Worm (Caenorhabditis elegans) whole organism, L3 larva: ENCODE data around the gene ZK742.4.

Source experiments
- R02D3.7 ChIP-seq: fragments of 150-350 bp; optimal IDR thresholded peaks from 2 replicates; lab custom pipeline; 2014; ENCODE audit warnings: missing biosample characterization, missing genetic modification characterization
- ZK546.5 ChIP-seq: sonication (generic microtip); optimal IDR thresholded peaks from 2 replicates; lab custom pipeline; 2017; ENCODE audit warnings: missing biosample characterization, missing genetic modification characterization
- aly-2 ChIP-seq: fragments of 150-350 bp; optimal IDR thresholded peaks from 2 replicates; lab custom pipeline; 2014; ENCODE audit warnings: missing biosample characterization, missing genetic modification characterization
- ama-1 ChIP-seq: fragments of 150-350 bp; optimal IDR thresholded peaks from 2 replicates; lab custom pipeline; 2018
- ceh-16 ChIP-seq: sonication (generic microtip); optimal IDR thresholded peaks from 2 replicates; lab custom pipeline; 2017; ENCODE audit warnings: missing biosample characterization, missing genetic modification characterization
- ceh-28 ChIP-seq: fragments of 150-350 bp; optimal IDR thresholded peaks from 2 replicates; lab custom pipeline; 2014; ENCODE audit warnings: missing biosample characterization, missing genetic modification reagents, missing genetic modification characterization
- daf-12 ChIP-seq: fragments of 150-350 bp; optimal IDR thresholded peaks from 2 replicates; lab custom pipeline; 2014; ENCODE audit warnings: missing biosample characterization, missing genetic modification reagents, missing genetic modification characterization
- egl-5 ChIP-seq: fragments of 150-350 bp; optimal IDR thresholded peaks from 2 replicates; lab custom pipeline; 2017; ENCODE audit warnings: missing biosample characterization, missing genetic modification reagents, missing genetic modification characterization, inconsistent platforms
- elt-1 ChIP-seq: fragments of 150-350 bp; optimal IDR thresholded peaks from 2 replicates; lab custom pipeline; 2014; ENCODE audit warnings: missing biosample characterization, missing genetic modification characterization
- elt-2 ChIP-seq: sonication (generic microtip); optimal IDR thresholded peaks from 2 replicates; lab custom pipeline; 2016; ENCODE audit warnings: missing genetic modification reagents, mild to moderate bottlenecking, missing genetic modification characterization, missing compliant biosample characterization
- elt-3 ChIP-seq, 3 experiments: fragments of 150-350 bp in 1 of 3; sonication (generic microtip) in 2 of 3; optimal IDR thresholded peaks; 2 replicates in 2 of 3; 4 replicates in 1 of 3; lab custom pipeline; 2014 to 2017; ENCODE audit warnings: missing biosample characterization in 3 of 3, missing genetic modification characterization in 3 of 3
- eor-1 ChIP-seq, 2 experiments: fragments of 150-350 bp; optimal IDR thresholded peaks; 2 replicates each; lab custom pipeline; 2014 to 2018; ENCODE audit warnings: missing biosample characterization in 2 of 2, missing genetic modification characterization in 2 of 2
- fkh-10 ChIP-seq: sonication (generic microtip); optimal IDR thresholded peaks from 2 replicates; lab custom pipeline; 2017; ENCODE audit warnings: missing biosample characterization, missing genetic modification reagents, missing genetic modification characterization
- fkh-2 ChIP-seq: fragments of 150-350 bp; optimal IDR thresholded peaks from 2 replicates; lab custom pipeline; 2014; ENCODE audit warnings: missing biosample characterization, missing genetic modification reagents, missing genetic modification characterization
- hmg-11 ChIP-seq: sonication (generic microtip); optimal IDR thresholded peaks from 2 replicates; lab custom pipeline; 2016; ENCODE audit warnings: missing genetic modification characterization, missing compliant biosample characterization
- jun-1 ChIP-seq: fragments of 150-350 bp; optimal IDR thresholded peaks from 2 replicates; lab custom pipeline; 2014; ENCODE audit warnings: missing biosample characterization, missing genetic modification reagents, missing genetic modification characterization
- lin-15B ChIP-seq: fragments of 150-350 bp; optimal IDR thresholded peaks from 2 replicates; lab custom pipeline; 2014; ENCODE audit warnings: missing biosample characterization, missing genetic modification characterization
- lin-39 ChIP-seq: fragments of 150-350 bp; optimal IDR thresholded peaks from 2 replicates; lab custom pipeline; 2018; ENCODE audit warnings: missing biosample characterization, missing genetic modification reagents, missing genetic modification characterization
- lsy-12 ChIP-seq: sonication (generic microtip); optimal IDR thresholded peaks from 2 replicates; lab custom pipeline; 2016; ENCODE audit warnings: mild to moderate bottlenecking, missing genetic modification characterization, missing compliant biosample characterization
- mdl-1 ChIP-seq: fragments of 150-350 bp; optimal IDR thresholded peaks from 2 replicates; lab custom pipeline; 2014; ENCODE audit warnings: missing biosample characterization, missing genetic modification characterization
- mml-1 ChIP-seq: fragments of 150-350 bp; sonication (generic microtip); optimal IDR thresholded peaks from 3 replicates; lab custom pipeline; 2014; ENCODE audit warnings: missing biosample characterization, missing genetic modification characterization
- nfya-1 ChIP-seq: sonication (generic microtip); optimal IDR thresholded peaks from 2 replicates; lab custom pipeline; 2017; ENCODE audit warnings: missing genetic modification characterization, mild to moderate bottlenecking, missing compliant biosample characterization, antibody characterized with exemption, moderate library complexity; ENCODE audit not compliant: insufficient read depth
- nhr-11 ChIP-seq: fragments of 150-350 bp; optimal IDR thresholded peaks from 2 replicates; lab custom pipeline; 2014; ENCODE audit warnings: missing biosample characterization, missing genetic modification characterization
- nhr-12 ChIP-seq: fragments of 150-350 bp; optimal IDR thresholded peaks from 2 replicates; lab custom pipeline; 2014; ENCODE audit warnings: missing biosample characterization, missing genetic modification characterization
- nhr-23 ChIP-seq: fragments of 150-350 bp; optimal IDR thresholded peaks from 2 replicates; lab custom pipeline; 2014; ENCODE audit warnings: missing biosample characterization, missing genetic modification reagents, missing genetic modification characterization
- nhr-25 ChIP-seq: sonication (generic microtip); optimal IDR thresholded peaks from 2 replicates; lab custom pipeline; 2017; ENCODE audit warnings: missing biosample characterization, missing genetic modification characterization
- nhr-28 ChIP-seq: fragments of 150-350 bp; optimal IDR thresholded peaks from 2 replicates; lab custom pipeline; 2014; ENCODE audit warnings: missing biosample characterization, missing genetic modification characterization
- nhr-76 ChIP-seq: fragments of 150-350 bp; sonication (generic microtip); optimal IDR thresholded peaks from 5 replicates; lab custom pipeline; 2014; ENCODE audit warnings: missing biosample characterization, missing genetic modification characterization
- nhr-77 ChIP-seq: fragments of 150-350 bp; optimal IDR thresholded peaks from 2 replicates; lab custom pipeline; 2014; ENCODE audit warnings: missing biosample characterization, missing genetic modification characterization
- pha-4 ChIP-seq: fragments of 150-350 bp; optimal IDR thresholded peaks from 2 replicates; lab custom pipeline; 2014; ENCODE audit warnings: missing biosample characterization, missing genetic modification reagents, missing genetic modification characterization
- sea-2 ChIP-seq: fragments of 150-350 bp; sonication (generic microtip); optimal IDR thresholded peaks from 4 replicates; lab custom pipeline; 2014; ENCODE audit warnings: missing biosample characterization, missing genetic modification reagents, missing genetic modification characterization
- snpc-4 ChIP-seq: fragments of 150-350 bp; optimal IDR thresholded peaks from 2 replicates; lab custom pipeline; 2014; ENCODE audit warnings: missing biosample characterization, missing genetic modification characterization
- tbx-2 ChIP-seq: sonication (generic microtip); optimal IDR thresholded peaks from 2 replicates; lab custom pipeline; 2016; ENCODE audit warnings: mild to moderate bottlenecking, missing genetic modification characterization, missing compliant biosample characterization
- zag-1 ChIP-seq: fragments of 150-350 bp; optimal IDR thresholded peaks from 2 replicates; lab custom pipeline; 2014; ENCODE audit warnings: missing biosample characterization, missing genetic modification characterization
- ztf-4 ChIP-seq: fragments of 150-350 bp; optimal IDR thresholded peaks from 2 replicates; lab custom pipeline; 2014; ENCODE audit warnings: missing biosample characterization, missing genetic modification characterization

ZK742.4 gene

DNA sequence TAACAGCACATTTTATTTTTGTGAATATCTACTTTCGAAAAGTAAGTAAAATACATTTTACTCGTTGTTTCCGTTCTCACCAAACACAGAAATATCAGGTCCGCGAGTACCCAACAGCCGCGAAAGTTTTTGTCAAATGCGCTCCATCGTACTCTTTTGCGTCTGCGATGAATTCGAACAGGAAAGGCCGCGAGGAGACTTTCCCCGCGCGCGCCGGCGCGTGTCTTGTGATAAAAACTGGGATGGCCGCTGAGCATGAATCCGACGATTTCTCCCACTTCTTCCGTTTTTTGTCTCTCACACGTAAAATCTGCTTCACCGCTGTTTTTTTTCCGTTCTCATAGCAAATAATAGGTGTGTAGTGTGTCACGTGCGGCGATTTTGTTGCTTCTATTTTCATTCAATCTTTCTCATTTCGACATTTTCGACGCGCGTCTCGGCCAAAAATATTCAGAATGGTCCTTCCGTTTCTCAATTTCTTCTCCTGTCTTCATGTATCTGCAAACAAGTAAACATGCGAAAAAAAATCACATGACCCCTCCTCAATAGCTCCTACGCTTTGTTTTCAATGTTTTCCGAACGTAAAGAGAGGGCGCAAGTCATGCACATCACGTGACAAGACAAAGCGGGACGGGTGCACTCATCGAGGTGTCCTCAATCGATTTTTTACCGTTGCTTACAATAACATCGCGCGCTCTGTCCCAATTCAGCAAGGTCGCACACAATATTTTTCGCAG is 7.4 kb downstream of the ZK742.4 start, which contains the start of gene uvs-1:
Gene uvs-1 (minus strand): TSS at position 145 of the 737 bp plus-strand sequence.
- TF ChIP-seq nhr-25 (tag; lab: Kevin White, UChicago) (peak; percentile 56), lin-15B (tag; lab: Kevin White, UChicago) (peak; percentile 82), ZK546.5 (tag; lab: Kevin White, UChicago) (no peak), jun-1 (tag; lab: Kevin White, UChicago) (peak; percentile 18), aly-2 (tag; lab: Kevin White, UChicago) (no peak), nfya-1 (tag; lab: Kevin White, UChicago) (peak; percentile 64), lsy-12 (tag; lab: Kevin White, UChicago) (no peak), nhr-23 (tag; lab: Kevin White, UChicago) (peak; percentile 25), zag-1 (no peak), snpc-4 (peak; percentile 30), sea-2 (GFP tag; lab: Kevin White, UChicago) (no peak), pha-4 (tag; lab: Kevin White, UChicago) (peak; percentile 87), nhr-28 (no peak), nhr-12 (no peak), ceh-28 (tag; lab: Kevin White, UChicago) (peak; percentile 56), fkh-2 (tag; lab: Kevin White, UChicago) (no peak), R02D3.7 (no peak), lin-39 (tag; lab: Kevin White, UChicago) (peak; percentile 87), elt-2 (tag; lab: Kevin White, UChicago) (peak; percentile 24), nhr-11 (no peak), fkh-10 (GFP tag; lab: Kevin White, UChicago) (peak; percentile 42), ama-1 (lab: Kevin White, UChicago) (peak; percentile 29)

DNA sequence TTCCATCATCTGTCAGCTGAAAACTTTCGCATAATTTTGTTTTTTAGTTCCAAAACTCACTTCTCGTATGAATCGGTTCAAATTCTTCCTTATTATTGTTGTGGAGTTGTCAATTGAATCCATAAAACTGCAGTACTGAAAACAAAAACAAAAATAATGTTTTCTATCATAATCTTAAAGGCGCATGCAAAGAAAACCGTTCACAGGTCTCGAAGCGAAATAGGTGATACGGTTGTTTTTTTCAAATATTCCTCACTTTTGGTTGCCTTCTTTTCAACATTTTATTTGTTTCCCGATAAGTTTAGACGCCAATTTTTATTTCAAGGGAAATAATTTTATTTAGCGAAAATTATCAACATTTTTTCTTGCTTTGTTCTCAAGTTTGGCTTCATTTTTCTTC is 8.0 kb downstream of the ZK742.4 start:
- no peak for TF ChIP-seq ceh-28 (tag; lab: Kevin White, UChicago)
- no peak for TF ChIP-seq aly-2 (tag; lab: Kevin White, UChicago)
- TF ChIP-seq zag-1, result no peak
- no peak for TF ChIP-seq nhr-76
- no peak for TF ChIP-seq snpc-4
- no peak for TF ChIP-seq nfya-1 (tag; lab: Kevin White, UChicago)
- TF ChIP-seq eor-1 (tag; optimal IDR thresholded peaks at IDR 0.05; lab: Kevin White, UChicago), result no peak
- TF ChIP-seq elt-1 (tag; lab: Kevin White, UChicago), result no peak
- no peak for TF ChIP-seq lin-15B (tag; lab: Kevin White, UChicago)
- no peak for TF ChIP-seq nhr-23 (tag; lab: Kevin White, UChicago)
- no peak for TF ChIP-seq tbx-2
- TF ChIP-seq lsy-12 (tag; lab: Kevin White, UChicago), result no peak

- TF ChIP-seq fkh-10 (GFP tag; lab: Kevin White, UChicago), result peak; percentile 15
- TF ChIP-seq nhr-28, result no peak
Measured at ce11 chrV:7798079-7798478, 13.5 kb downstream of the ZK742.4 start, which contains the start of gene ZK742.7. Gene ZK742.7 (plus strand): TSS chrV:7798379.

- TF ChIP-seq mdl-1 (tag; lab: Kevin White, UChicago) (no peak), ama-1 (lab: Kevin White, UChicago) (no peak), nhr-77 (tag; lab: Kevin White, UChicago) (no peak), fkh-10 (GFP tag; lab: Kevin White, UChicago) (no peak), nfya-1 (tag; lab: Kevin White, UChicago) (no peak), mml-1 (tag; lab: Kevin White, UChicago) (no peak), elt-2 (tag; lab: Kevin White, UChicago) (no peak), snpc-4 (no peak), lin-15B (tag; lab: Kevin White, UChicago) (no peak), lin-39 (tag; lab: Kevin White, UChicago) (no peak), nhr-76 (no peak), ceh-16 (tag; lab: Kevin White, UChicago) (no peak), fkh-2 (tag; lab: Kevin White, UChicago) (no peak), hmg-11 (tag; lab: Kevin White, UChicago) (no peak), ztf-4 (tag; lab: Kevin White, UChicago) (no peak), elt-3 (tag; optimal IDR thresholded peaks at IDR 0.05; lab: Kevin White, UChicago) (no peak), daf-12 (tag; lab: Kevin White, UChicago) (no peak), egl-5 (tag; lab: Kevin White, UChicago) (no peak)
Measured at ce11 chrV:7793067-7793466, 18.5 kb downstream of the ZK742.4 start, which contains the start of gene flp-21. Gene flp-21 (plus strand): TSS chrV:7793367.
